Fruit fly (Drosophila melanogaster) whole organism, wandering third instar larva: ENCODE results near the gene CG43931.

ENCODE experiments used
- HLH106 ChIP-seq: fragments of 200-800 bp; optimal IDR thresholded peaks from 3 replicates; lab custom pipeline; 2019; ENCODE audit warnings: missing biosample characterization, mild to moderate bottlenecking, missing genetic modification characterization, moderate library complexity
- Hr78 ChIP-seq: fragments of >200 bp; optimal IDR thresholded peaks from 2 replicates; lab custom pipeline; 2017; ENCODE audit warnings: missing biosample characterization, missing genetic modification characterization
- Myc ChIP-seq: fragments of >200 bp; optimal IDR thresholded peaks from 2 replicates; lab custom pipeline; 2017
- dmrt93B ChIP-seq: fragments of 200-800 bp; sonication (Bioruptor generic); optimal IDR thresholded peaks from 2 replicates; lab custom pipeline; 2018; ENCODE audit warnings: missing biosample characterization, mild to moderate bottlenecking, missing genetic modification characterization
- pan ChIP-seq: fragments of >200 bp; optimal IDR thresholded peaks from 2 replicates; lab custom pipeline; 2017
- psq ChIP-seq: fragments of 200-800 bp; sonication (Bioruptor generic); optimal IDR thresholded peaks from 3 replicates; lab custom pipeline; 2017; ENCODE audit warnings: missing biosample characterization, mild to moderate bottlenecking, missing genetic modification characterization, moderate library complexity
- sage ChIP-seq: fragments of 200-800 bp; sonication (Bioruptor generic); optimal IDR thresholded peaks from 2 replicates; lab custom pipeline; 2016; ENCODE audit warnings: missing biosample characterization, mild to moderate bottlenecking, missing genetic modification characterization

- TF ChIP-seq psq (no peak), Hr78 (GFP tag; lab: Kevin White, UChicago) (no peak), Myc (lab: Kevin White, UChicago) (no peak), sage (GFP tag; lab: Kevin White, UChicago) (no peak), pan (lab: Kevin White, UChicago) (no peak), HLH106 (tag; lab: Kevin White, UChicago) (no peak), dmrt93B (GFP tag; lab: Kevin White, UChicago) (no peak)
These were observed 21.6 kb downstream of the CG43931 start for dm6 chr3L:20918945-20919344.
